Fruit fly (Drosophila melanogaster) Kc167 (cell line): ENCODE measurements around the gene pim.

Experiments used
- Myc ChIP-seq: fragments of >200 bp; optimal IDR thresholded peaks from 2 replicates; lab custom pipeline; 2017; ENCODE audit warnings: missing external identifiers
- h ChIP-seq: fragments of >200 bp; optimal IDR thresholded peaks from 3 replicates; lab custom pipeline; 2018; ENCODE audit warnings: missing external identifiers
- insv ChIP-seq: fragments of >200 bp; optimal IDR thresholded peaks from 3 replicates; lab custom pipeline; 2018; ENCODE audit warnings: missing external identifiers
- psq ChIP-seq: fragments of >200 bp; optimal IDR thresholded peaks from 2 replicates; lab custom pipeline; 2017; ENCODE audit warnings: missing external identifiers
- ttk ChIP-seq: sonication (Bioruptor generic); optimal IDR thresholded peaks from 2 replicates; lab custom pipeline; 2017; ENCODE audit warnings: missing external identifiers

dm6 chr2L:10314327-10315210, 48.2 kb upstream of the pim start, which contains the start of the genes Usp14 and CG4972:
- TF ChIP-seq insv (lab: Kevin White, UChicago) = no peak
- no peak for TF ChIP-seq h
- no peak for TF ChIP-seq psq (lab: Kevin White, UChicago)
- no peak for TF ChIP-seq Myc (lab: Kevin White, UChicago)
- no peak for TF ChIP-seq ttk (lab: Kevin White, UChicago)
